Worm (Caenorhabditis elegans) whole organism, young adult: ENCODE measurements around the gene F35A5.8.

Experiments
- C06A6.2 ChIP-seq: fragments of 200-800 bp; sonication (Bioruptor generic); conservative IDR thresholded peaks from 2 replicates; pipeline ENCODE4 v1.3.6; 2022; ENCODE audit warnings: missing genetic modification characterization, missing compliant biosample characterization
- F52B5.7 ChIP-seq: sonication (generic microtip); optimal IDR thresholded peaks from 2 replicates; lab custom pipeline; 2016; ENCODE audit warnings: mild to moderate bottlenecking, missing genetic modification characterization, missing compliant biosample characterization
- ceh-40 ChIP-seq: fragments of 200-800 bp; sonication (Bioruptor generic); IDR thresholded peaks from 2 replicates; pipeline ENCODE4 v1.3.6; 2022; ENCODE audit warnings: missing genetic modification characterization, missing compliant biosample characterization
- chd-7 ChIP-seq: sonication (generic microtip); optimal IDR thresholded peaks from 2 replicates; lab custom pipeline; 2016; ENCODE audit warnings: mild to moderate bottlenecking, missing genetic modification characterization, moderate library complexity, missing compliant biosample characterization
- him-1 ChIP-seq: sonication (generic microtip); optimal IDR thresholded peaks from 2 replicates; lab custom pipeline; 2016; ENCODE audit warnings: missing genotype, missing genetic modification reagents, missing genetic modification characterization, missing compliant biosample characterization
- lin-54 ChIP-seq: fragments of 200-800 bp; sonication (Bioruptor generic); optimal IDR thresholded peaks from 2 replicates; lab custom pipeline; 2018; ENCODE audit warnings: mild to moderate bottlenecking, missing genetic modification characterization, missing compliant biosample characterization
- nhr-27 ChIP-seq: fragments of 200-800 bp; sonication (Bioruptor generic); optimal IDR thresholded peaks from 2 replicates; lab custom pipeline; 2018; ENCODE audit warnings: mild to moderate bottlenecking, missing genetic modification characterization, moderate library complexity, missing compliant biosample characterization
- snpc-1.1 ChIP-seq: sonication (generic microtip); optimal IDR thresholded peaks from 2 replicates; lab custom pipeline; 2017; ENCODE audit warnings: missing genetic modification characterization, mild to moderate bottlenecking, missing compliant biosample characterization, antibody characterized with exemption, moderate library complexity, missing genotype, missing genetic modification reagents; ENCODE audit not compliant: insufficient read depth
- snpc-4 ChIP-seq, 5 experiments: fragments of 150-350 bp in 1 of 5; sonication (generic microtip) in 4 of 5; optimal IDR thresholded peaks; 2 replicates each; lab custom pipeline; 2014 to 2018; ENCODE audit warnings: missing genetic modification characterization in 5 of 5, missing biosample characterization in 3 of 5, antibody characterized with exemption in 2 of 5, mild to moderate bottlenecking in 2 of 5, missing compliant biosample characterization in 2 of 5, missing genotype in 2 of 5, moderate library complexity in 2 of 5, missing genetic modification reagents in 1 of 5
- ztf-22 ChIP-seq: fragments of 200-800 bp; sonication (Bioruptor generic); optimal IDR thresholded peaks from 2 replicates; lab custom pipeline; 2018; ENCODE audit warnings: mild to moderate bottlenecking, missing genetic modification characterization, moderate library complexity, missing compliant biosample characterization

ce11 chrX:3792715-3793114 lies 10.5 kb downstream of the F35A5.8 start, which contains the start of gene idpp-5:
- TF ChIP-seq chd-7, result no peak
- no peak for TF ChIP-seq ztf-22
- no peak for TF ChIP-seq ceh-40
- TF ChIP-seq C06A6.2 (GFP tag; lab: Robert Waterston, UW), result no peak
- TF ChIP-seq F52B5.7 (tag; lab: Kevin White, UChicago), result no peak
- TF ChIP-seq snpc-4 (GFP tag; optimal IDR thresholded peaks at IDR 0.05; lab: Kevin White, UChicago), result no peak
- no peak for TF ChIP-seq snpc-4 (tag; optimal IDR thresholded peaks at IDR 0.05; lab: Kevin White, UChicago)
- TF ChIP-seq lin-54 (GFP tag; lab: Kevin White, UChicago), result no peak
- TF ChIP-seq nhr-27 (tag; lab: Kevin White, UChicago), result no peak
- TF ChIP-seq him-1 (tag; lab: Kevin White, UChicago), result no peak
- no peak for TF ChIP-seq snpc-1.1 (tag; lab: Kevin White, UChicago)
